Worm (Caenorhabditis elegans) whole organism, early embryonic: ENCODE data around the gene tmed-13.

Experiments
- B0310.2 ChIP-seq: sonication (generic microtip); optimal IDR thresholded peaks from 2 replicates; lab custom pipeline; 2016; ENCODE audit warnings: mild to moderate bottlenecking, missing genetic modification characterization, missing compliant biosample characterization
- F13C5.2 ChIP-seq: sonication (generic microtip); optimal IDR thresholded peaks from 2 replicates; lab custom pipeline; 2017; ENCODE audit warnings: mild to moderate bottlenecking, missing genetic modification characterization, inconsistent platforms, missing compliant biosample characterization
- aly-1 ChIP-seq: sonication (generic microtip); optimal IDR thresholded peaks from 2 replicates; lab custom pipeline; 2016; ENCODE audit warnings: missing genetic modification characterization, missing compliant biosample characterization
- ama-1 ChIP-seq: fragments of 150-350 bp; optimal IDR thresholded peaks from 2 replicates; lab custom pipeline; 2014
- ceh-13 ChIP-seq: fragments of 200-800 bp; sonication (Bioruptor generic); optimal IDR thresholded peaks from 2 replicates; lab custom pipeline; 2018; ENCODE audit warnings: mild to moderate bottlenecking, missing genetic modification characterization, missing compliant biosample characterization
- ceh-36 ChIP-seq: sonication (generic microtip); optimal IDR thresholded peaks from 2 replicates; lab custom pipeline; 2016; ENCODE audit warnings: missing genetic modification characterization, inconsistent platforms, missing compliant biosample characterization
- ets-7 ChIP-seq: sonication (generic microtip); optimal IDR thresholded peaks from 2 replicates; lab custom pipeline; 2016; ENCODE audit warnings: missing genotype, missing genetic modification characterization, missing compliant biosample characterization
- flt-1 ChIP-seq: fragments of 200-800 bp; sonication (Bioruptor generic); IDR thresholded peaks from 2 replicates; pipeline ENCODE4 v1.3.6; 2022; ENCODE audit warnings: missing genetic modification characterization, missing compliant biosample characterization
- hmbx-1 ChIP-seq: sonication (generic microtip); optimal IDR thresholded peaks from 2 replicates; lab custom pipeline; 2016; ENCODE audit warnings: mild to moderate bottlenecking, missing genetic modification characterization, missing compliant biosample characterization
- hmg-4 ChIP-seq: fragments of 200-800 bp; sonication (Bioruptor generic); optimal IDR thresholded peaks from 2 replicates; lab custom pipeline; 2018; ENCODE audit warnings: mild to moderate bottlenecking, missing genetic modification characterization, missing compliant biosample characterization
- hnd-1 ChIP-seq: sonication (generic microtip); optimal IDR thresholded peaks from 2 replicates; lab custom pipeline; 2016; ENCODE audit warnings: missing genetic modification characterization, missing compliant biosample characterization
- pes-1 ChIP-seq: fragments of 200-800 bp; sonication (Bioruptor generic); IDR thresholded peaks from 2 replicates; pipeline ENCODE4 v1.3.6; 2022; ENCODE audit warnings: missing genetic modification reagents, missing genetic modification characterization, missing compliant biosample characterization
- scrt-1 ChIP-seq: fragments of 200-800 bp; sonication (Bioruptor generic); IDR thresholded peaks from 2 replicates; pipeline ENCODE4 v1.3.6; 2022; ENCODE audit warnings: missing genetic modification characterization, missing compliant biosample characterization
- sea-1 ChIP-seq: fragments of 200-800 bp; sonication (Bioruptor generic); conservative IDR thresholded peaks from 2 replicates; pipeline ENCODE4 v1.3.6; 2022; ENCODE audit warnings: missing genetic modification characterization, missing compliant biosample characterization
- tbx-11 ChIP-seq: fragments of 200-800 bp; sonication (Bioruptor generic); IDR thresholded peaks from 2 replicates; pipeline ENCODE4 v1.3.6; 2022; ENCODE audit warnings: missing genetic modification characterization, missing compliant biosample characterization
- tbx-37 ChIP-seq: fragments of 200-800 bp; sonication (Bioruptor generic); conservative IDR thresholded peaks from 2 replicates; pipeline ENCODE4 v1.3.6; 2022; ENCODE audit warnings: missing genetic modification reagents, missing genetic modification characterization, missing compliant biosample characterization
- tra-4 ChIP-seq: sonication (generic microtip); optimal IDR thresholded peaks from 2 replicates; lab custom pipeline; 2017; ENCODE audit warnings: missing genetic modification characterization, missing compliant biosample characterization

tmed-13 gene

DNA sequence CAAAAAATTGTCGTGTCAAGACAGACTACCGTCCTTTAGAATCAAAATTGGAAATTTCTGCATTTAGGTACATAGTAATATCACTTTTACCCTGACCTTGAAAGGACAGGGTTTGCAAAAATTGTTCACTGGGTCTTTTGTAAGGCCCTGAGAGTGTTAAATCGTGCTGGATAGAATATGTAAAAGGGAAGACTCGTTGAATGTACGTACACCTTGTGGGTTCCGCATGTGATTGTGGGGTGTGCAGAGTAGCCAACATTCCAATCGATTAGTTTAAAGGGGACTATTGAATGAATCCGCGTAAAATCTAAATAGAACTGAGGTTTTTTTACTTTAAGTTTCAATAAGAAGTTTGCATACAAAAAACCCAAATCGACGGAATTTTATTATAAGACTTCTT is 10.6 kb downstream of the tmed-13 start:
- TF ChIP-seq sea-1 (GFP tag; lab: Robert Waterston, UW) (no peak), hnd-1 (tag; lab: Kevin White, UChicago) (no peak), ets-7 (no peak), tbx-11 (GFP tag; lab: Robert Waterston, UW) (no peak), tra-4 (tag; lab: Kevin White, UChicago) (no peak), ama-1 (lab: Kevin White, UChicago) (no peak), scrt-1 (GFP tag; lab: Robert Waterston, UW) (no peak), hmbx-1 (tag; lab: Kevin White, UChicago) (no peak), tbx-37 (GFP tag; lab: Robert Waterston, UW) (no peak)

DNA sequence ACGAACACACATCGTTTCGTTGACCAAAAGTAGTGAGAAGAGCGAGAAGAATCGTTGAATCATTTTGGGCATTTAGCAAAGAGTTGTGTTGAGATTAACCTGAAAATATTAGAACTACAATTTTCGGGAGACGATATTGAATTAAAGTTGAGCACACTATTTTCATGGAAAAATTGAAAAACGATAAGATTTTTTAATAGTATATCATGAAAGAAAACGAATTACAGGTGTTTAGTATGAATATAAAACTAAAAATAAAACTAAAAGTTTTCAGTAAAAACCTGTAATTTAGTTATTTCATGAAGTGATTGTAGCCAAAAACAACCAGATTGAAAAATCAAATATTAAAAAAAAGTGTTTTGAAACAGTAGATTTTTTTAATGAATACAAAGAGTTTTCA is 13.7 kb downstream of the tmed-13 start, which contains the start of gene lgc-10:
Gene lgc-10, minus strand, starts transcription at position 101 of the 400 bp plus-strand sequence.
- TF ChIP-seq flt-1 (GFP tag; lab: Robert Waterston, UW) (no peak), tbx-37 (GFP tag; lab: Robert Waterston, UW) (no peak), tra-4 (tag; lab: Kevin White, UChicago) (no peak), tbx-11 (GFP tag; lab: Robert Waterston, UW) (no peak), pes-1 (no peak), hmbx-1 (tag; lab: Kevin White, UChicago) (no peak), hnd-1 (tag; lab: Kevin White, UChicago) (no peak), F13C5.2 (tag; lab: Kevin White, UChicago) (no peak), ets-7 (no peak), ceh-13 (GFP tag; lab: Kevin White, UChicago) (no peak), ama-1 (lab: Kevin White, UChicago) (no peak), sea-1 (GFP tag; lab: Robert Waterston, UW) (no peak), ceh-36 (tag; lab: Kevin White, UChicago) (no peak), scrt-1 (GFP tag; lab: Robert Waterston, UW) (no peak), hmg-4 (no peak), B0310.2 (tag; lab: Kevin White, UChicago) (no peak)

DNA sequence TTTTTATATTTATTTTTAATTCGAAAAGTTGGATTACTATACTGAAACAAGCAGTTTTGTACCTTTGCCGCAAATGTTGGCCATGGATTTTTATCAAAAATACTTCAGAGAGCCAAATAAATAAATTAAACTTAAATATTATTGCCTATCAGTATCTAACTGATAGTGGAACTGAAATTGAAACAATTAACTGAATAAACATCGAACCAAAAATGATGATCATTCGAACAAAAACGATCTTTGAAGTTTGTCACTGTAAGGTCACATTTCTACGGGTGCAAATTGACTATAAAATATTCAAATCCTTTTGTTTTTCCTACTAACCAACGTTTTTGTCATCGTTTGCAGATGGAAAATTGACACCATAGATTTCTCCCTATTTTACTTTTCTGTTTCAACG is 28.2 kb downstream of the tmed-13 start:
- TF ChIP-seq ama-1 (lab: Kevin White, UChicago) = no peak
- TF ChIP-seq pes-1 = no peak
- TF ChIP-seq F13C5.2 (tag; lab: Kevin White, UChicago) = no peak
- no peak for TF ChIP-seq sea-1 (GFP tag; lab: Robert Waterston, UW)
- TF ChIP-seq ceh-36 (tag; lab: Kevin White, UChicago) = no peak
- no peak for TF ChIP-seq hmbx-1 (tag; lab: Kevin White, UChicago)
- TF ChIP-seq aly-1 (tag; lab: Kevin White, UChicago) = no peak
- TF ChIP-seq tbx-11 (GFP tag; lab: Robert Waterston, UW) = no peak
- no peak for TF ChIP-seq hmg-4
- TF ChIP-seq tbx-37 (GFP tag; lab: Robert Waterston, UW) = no peak
- no peak for TF ChIP-seq ets-7
- TF ChIP-seq ceh-13 (GFP tag; lab: Kevin White, UChicago) = no peak
- no peak for TF ChIP-seq hnd-1 (tag; lab: Kevin White, UChicago)
- TF ChIP-seq scrt-1 (GFP tag; lab: Robert Waterston, UW) = no peak
- no peak for TF ChIP-seq B0310.2 (tag; lab: Kevin White, UChicago)
- TF ChIP-seq flt-1 (GFP tag; lab: Robert Waterston, UW) = no peak
- no peak for TF ChIP-seq tra-4 (tag; lab: Kevin White, UChicago)

ce11 chrIV:6442016-6442618 is 29.1 kb downstream of the tmed-13 start:
- TF ChIP-seq ceh-13 (GFP tag; lab: Kevin White, UChicago) = no peak
- no peak for TF ChIP-seq flt-1 (GFP tag; lab: Robert Waterston, UW)
- no peak for TF ChIP-seq tbx-37 (GFP tag; lab: Robert Waterston, UW)

DNA sequence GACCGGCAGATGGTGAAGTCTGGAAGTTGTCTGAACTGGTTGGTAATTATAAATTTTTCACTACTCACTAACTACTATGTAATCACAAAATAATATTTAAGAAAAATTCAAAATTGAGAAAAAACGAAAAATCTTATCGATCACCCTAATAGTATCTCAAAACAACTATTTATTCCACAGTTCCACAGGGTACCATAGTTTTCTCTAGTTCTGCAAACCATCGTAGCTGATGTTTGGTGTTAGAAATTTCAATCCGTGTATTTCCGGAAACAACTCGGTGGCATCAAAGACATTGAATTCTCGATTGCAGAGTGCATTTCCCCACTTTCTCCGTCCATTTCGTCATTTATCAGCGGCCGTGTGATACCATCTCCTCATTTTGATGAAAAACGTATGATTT is 29.6 kb downstream of the tmed-13 start, which contains the start of gene Y73B6BL.31:
Gene Y73B6BL.31, plus strand, starts transcription at position 301 of the 400 bp plus-strand sequence.
- TF ChIP-seq ceh-36 (tag; lab: Kevin White, UChicago) = no peak
- no peak for TF ChIP-seq flt-1 (GFP tag; lab: Robert Waterston, UW)
- TF ChIP-seq aly-1 (tag; lab: Kevin White, UChicago) = no peak
- TF ChIP-seq ets-7 = no peak
- no peak for TF ChIP-seq F13C5.2 (tag; lab: Kevin White, UChicago)
- no peak for TF ChIP-seq hnd-1 (tag; lab: Kevin White, UChicago)
- no peak for TF ChIP-seq tbx-11 (GFP tag; lab: Robert Waterston, UW)
- no peak for TF ChIP-seq tra-4 (tag; lab: Kevin White, UChicago)
- no peak for TF ChIP-seq scrt-1 (GFP tag; lab: Robert Waterston, UW)

DNA sequence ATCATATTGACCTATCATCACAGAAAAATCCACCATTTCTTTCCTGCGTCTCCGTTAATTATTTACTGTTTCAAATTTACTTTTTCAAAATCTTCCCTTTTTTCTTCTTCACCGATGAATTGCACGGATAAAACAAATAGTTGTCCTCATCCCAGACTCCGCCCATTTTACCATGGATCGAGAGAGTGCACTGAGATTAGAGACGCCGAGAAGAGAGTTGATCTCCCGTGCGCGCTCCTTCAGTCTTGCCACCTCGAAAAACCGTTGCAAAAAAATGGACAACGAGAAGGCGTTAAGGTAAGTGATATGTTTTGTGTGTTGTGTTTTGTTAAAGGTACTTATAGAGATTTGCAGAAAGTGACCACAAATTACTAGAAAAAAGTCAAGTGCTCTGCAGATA is 33.1 kb downstream of the tmed-13 start, which contains the start of gene dlc-5:
Gene dlc-5, plus strand, starts transcription at position 154 of the 400 bp plus-strand sequence.
- no peak for TF ChIP-seq sea-1 (GFP tag; lab: Robert Waterston, UW)

DNA sequence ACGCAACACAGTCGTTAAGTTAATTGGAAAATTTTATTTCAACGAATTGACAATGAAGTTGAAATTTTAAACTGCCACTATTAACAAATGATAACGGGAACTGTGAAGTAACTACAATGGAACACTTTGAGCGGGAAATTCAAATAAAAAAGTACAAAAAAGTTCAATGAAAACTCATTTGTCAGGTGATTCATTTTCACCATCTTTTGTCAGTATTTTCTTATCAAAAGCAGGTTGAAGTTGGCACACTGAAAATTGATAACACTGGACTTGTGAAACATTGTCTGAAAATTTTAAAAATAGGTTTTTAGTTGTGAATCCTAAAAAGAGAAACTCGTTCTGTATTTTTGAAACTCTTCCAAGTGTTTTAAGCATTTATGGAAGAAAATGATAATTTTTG is 37.8 kb downstream of the tmed-13 start:
- TF ChIP-seq ceh-13 (GFP tag; lab: Kevin White, UChicago) (no peak), ceh-36 (tag; lab: Kevin White, UChicago) (no peak)

ce11 chrIV:6432375-6432774 is 38.8 kb downstream of the tmed-13 start:
- TF ChIP-seq tbx-11 (GFP tag; lab: Robert Waterston, UW) (no peak), scrt-1 (GFP tag; lab: Robert Waterston, UW) (no peak), tbx-37 (GFP tag; lab: Robert Waterston, UW) (no peak), ama-1 (lab: Kevin White, UChicago) (no peak), ceh-13 (GFP tag; lab: Kevin White, UChicago) (no peak)
